Fruit fly (Drosophila melanogaster) whole organism, embryonic: Measurements from ENCODE around the gene CG42324.

Experiments used
- Antp ChIP-seq: fragments of 200-800 bp; sonication (Bioruptor generic); optimal IDR thresholded peaks from 3 replicates; lab custom pipeline; 2016; ENCODE audit warnings: missing biosample characterization, missing genetic modification characterization
- B-H2 ChIP-seq: fragments of 200-800 bp; sonication (Bioruptor generic); optimal IDR thresholded peaks from 2 replicates; lab custom pipeline; 2018; ENCODE audit warnings: missing biosample characterization, mild to moderate bottlenecking, missing genetic modification characterization
- CG1024 ChIP-seq: fragments of 200-800 bp; sonication (Bioruptor generic); IDR thresholded peaks from 2 replicates; pipeline ENCODE4 v1.3.6; 2022; ENCODE audit warnings: missing biosample characterization, missing genetic modification characterization
- CG10462 ChIP-seq: fragments of 200-800 bp; sonication (Bioruptor generic); optimal IDR thresholded peaks from 2 replicates; lab custom pipeline; 2016; ENCODE audit warnings: missing biosample characterization, missing genetic modification characterization
- CG12155 ChIP-seq: fragments of 200-800 bp; sonication (Bioruptor generic); optimal IDR thresholded peaks from 3 replicates; lab custom pipeline; 2016; ENCODE audit warnings: missing biosample characterization, missing genetic modification characterization
- CG12391 ChIP-seq: fragments of 200-800 bp; sonication (Bioruptor generic); optimal IDR thresholded peaks from 3 replicates; lab custom pipeline; 2018; ENCODE audit warnings: missing biosample characterization, mild to moderate bottlenecking, missing genetic modification characterization, moderate library complexity
- CG15514 ChIP-seq: fragments of 200-800 bp; sonication (Bioruptor generic); optimal IDR thresholded peaks from 3 replicates; lab custom pipeline; 2017; ENCODE audit warnings: missing biosample characterization, missing genetic modification characterization, mild to moderate bottlenecking, moderate library complexity, missing genetic modification reagents
- CG2120 ChIP-seq: fragments of 200-800 bp; sonication (Bioruptor generic); optimal IDR thresholded peaks from 3 replicates; lab custom pipeline; 2016; ENCODE audit warnings: missing biosample characterization, missing genetic modification characterization
- CG31224 ChIP-seq: fragments of 200-800 bp; sonication (Bioruptor generic); IDR thresholded peaks from 2 replicates; pipeline ENCODE4 v1.3.6; 2022; ENCODE audit warnings: missing biosample characterization, missing genetic modification characterization
- CG34422 ChIP-seq: fragments of 200-800 bp; sonication (Bioruptor generic); IDR thresholded peaks from 3 replicates; pipeline ENCODE4 v1.3.6; 2022; ENCODE audit warnings: missing biosample characterization, missing genetic modification characterization
- CG4282 ChIP-seq: fragments of 200-800 bp; sonication (Bioruptor generic); optimal IDR thresholded peaks from 2 replicates; lab custom pipeline; 2016; ENCODE audit warnings: missing biosample characterization, missing genetic modification characterization
- CG7271 ChIP-seq: fragments of 200-800 bp; sonication (Bioruptor generic); optimal IDR thresholded peaks from 2 replicates; lab custom pipeline; 2018; ENCODE audit warnings: missing biosample characterization, mild to moderate bottlenecking, missing genetic modification characterization, moderate library complexity
- CG8281 ChIP-seq: fragments of 200-800 bp; sonication (Bioruptor generic); optimal IDR thresholded peaks from 2 replicates; lab custom pipeline; 2018; ENCODE audit warnings: missing biosample characterization, mild to moderate bottlenecking, missing genetic modification characterization, moderate library complexity
- Dbx ChIP-seq: fragments of 200-800 bp; sonication (Bioruptor generic); IDR thresholded peaks from 3 replicates; pipeline ENCODE4 v1.3.6; 2022; ENCODE audit warnings: missing biosample characterization, missing genetic modification characterization
- Dfd ChIP-seq, 2 experiments: fragments of >200 bp; optimal IDR thresholded peaks; 2 replicates each; lab custom pipeline; 2017; ENCODE audit warnings: missing biosample characterization in 2 of 2, missing genetic modification characterization in 2 of 2
- ERR ChIP-seq: fragments of 200-800 bp; sonication (Bioruptor generic); optimal IDR thresholded peaks from 2 replicates; lab custom pipeline; 2016; ENCODE audit warnings: missing biosample characterization, missing genetic modification characterization
- Elba2 ChIP-seq: fragments of 200-800 bp; sonication (Bioruptor generic); optimal IDR thresholded peaks from 3 replicates; lab custom pipeline; 2016; ENCODE audit warnings: missing biosample characterization, missing genetic modification characterization
- GATAe ChIP-seq: fragments of 200-800 bp; sonication (Bioruptor generic); conservative IDR thresholded peaks from 2 replicates; pipeline ENCODE4 v1.3.6; 2022; ENCODE audit warnings: missing biosample characterization, missing genetic modification characterization
- H15 ChIP-seq: fragments of 200-800 bp; sonication (Bioruptor generic); IDR thresholded peaks from 3 replicates; pipeline ENCODE4 v1.3.6; 2022; ENCODE audit warnings: missing biosample characterization, missing genetic modification characterization
- HLH54F ChIP-seq: fragments of 200-800 bp; sonication (Bioruptor generic); optimal IDR thresholded peaks from 3 replicates; lab custom pipeline; 2016; ENCODE audit warnings: missing biosample characterization, missing genetic modification characterization
- HmgZ ChIP-seq: fragments of 200-800 bp; sonication (Bioruptor generic); optimal IDR thresholded peaks from 2 replicates; lab custom pipeline; 2018; ENCODE audit warnings: missing biosample characterization, mild to moderate bottlenecking, missing genetic modification characterization
- Hmx ChIP-seq: fragments of 200-800 bp; sonication (Bioruptor generic); optimal IDR thresholded peaks from 2 replicates; lab custom pipeline; 2016; ENCODE audit warnings: missing biosample characterization, missing genetic modification characterization
- Kr ChIP-seq: fragments of 200-800 bp; sonication (Bioruptor generic); optimal IDR thresholded peaks from 2 replicates; lab custom pipeline; 2017; ENCODE audit warnings: missing biosample characterization, mild to moderate bottlenecking, missing genetic modification characterization
- MTF-1 ChIP-seq: fragments of 200-800 bp; sonication (Bioruptor generic); optimal IDR thresholded peaks from 2 replicates; lab custom pipeline; 2018; ENCODE audit warnings: missing biosample characterization, mild to moderate bottlenecking, missing genetic modification characterization, borderline replicate concordance
- Med ChIP-seq: fragments of 200-800 bp; sonication (Bioruptor generic); peaks from one replicate; lab custom pipeline; 2016; ENCODE audit warnings: missing biosample characterization, missing genetic modification characterization, mild to moderate bottlenecking, inconsistent platforms, moderate library complexity
- NC2α ChIP-seq: fragments of 200-800 bp; sonication (Bioruptor generic); optimal IDR thresholded peaks from 2 replicates; lab custom pipeline; 2016; ENCODE audit warnings: missing biosample characterization, missing genetic modification characterization
- NK7.1 ChIP-seq: fragments of 200-800 bp; sonication (Bioruptor generic); optimal IDR thresholded peaks from 3 replicates; lab custom pipeline; 2016; ENCODE audit warnings: missing biosample characterization, missing genetic modification characterization
- NfI ChIP-seq: fragments of 200-800 bp; sonication (Bioruptor generic); optimal IDR thresholded peaks from 3 replicates; lab custom pipeline; 2018; ENCODE audit warnings: missing biosample characterization, mild to moderate bottlenecking, missing genetic modification characterization, moderate library complexity
- Rfx ChIP-seq: fragments of 200-800 bp; sonication (Bioruptor generic); IDR thresholded peaks from 2 replicates; pipeline ENCODE4 v1.3.6; 2022; ENCODE audit warnings: missing biosample characterization, missing genetic modification characterization
- Six4 ChIP-seq: fragments of 200-800 bp; sonication (Bioruptor generic); optimal IDR thresholded peaks from 2 replicates; lab custom pipeline; 2016; ENCODE audit warnings: missing biosample characterization, missing genetic modification characterization
- TFAM ChIP-seq: fragments of 200-800 bp; sonication (Bioruptor generic); optimal IDR thresholded peaks from 2 replicates; lab custom pipeline; 2017; ENCODE audit warnings: missing biosample characterization, missing genetic modification characterization, inconsistent platforms
- ab ChIP-seq: fragments of 200-800 bp; sonication (Bioruptor generic); optimal IDR thresholded peaks from 2 replicates; lab custom pipeline; 2016; ENCODE audit warnings: missing biosample characterization, missing genetic modification characterization
- al ChIP-seq: fragments of 200-800 bp; sonication (Bioruptor generic); IDR thresholded peaks from 2 replicates; pipeline ENCODE4 v1.3.6; 2022; ENCODE audit warnings: missing biosample characterization, missing genetic modification characterization
- ap ChIP-seq: fragments of 200-800 bp; sonication (Bioruptor generic); IDR thresholded peaks from 2 replicates; pipeline ENCODE4 v1.3.6; 2022; ENCODE audit warnings: missing biosample characterization, missing genetic modification characterization
- btn ChIP-seq: fragments of 200-800 bp; sonication (Bioruptor generic); optimal IDR thresholded peaks from 2 replicates; lab custom pipeline; 2016; ENCODE audit warnings: missing biosample characterization, missing genetic modification characterization
- cato ChIP-seq: fragments of 200-800 bp; sonication (Bioruptor generic); optimal IDR thresholded peaks from 2 replicates; lab custom pipeline; 2016; ENCODE audit warnings: missing biosample characterization, missing genetic modification characterization, borderline replicate concordance
- dati ChIP-seq: fragments of 200-800 bp; sonication (Bioruptor generic); IDR thresholded peaks from 2 replicates; pipeline ENCODE4 v1.3.6; 2022; ENCODE audit warnings: missing biosample characterization, missing genetic modification characterization
- ems ChIP-seq: fragments of 200-800 bp; sonication (Bioruptor generic); optimal IDR thresholded peaks from 3 replicates; lab custom pipeline; 2016; ENCODE audit warnings: missing biosample characterization, missing genetic modification characterization
- fru ChIP-seq: fragments of >200 bp; optimal IDR thresholded peaks from 2 replicates; lab custom pipeline; 2017
- her ChIP-seq: fragments of 200-800 bp; sonication (Bioruptor generic); optimal IDR thresholded peaks from 2 replicates; lab custom pipeline; 2016; ENCODE audit warnings: missing biosample characterization, missing genetic modification characterization
- hth ChIP-seq: fragments of >200 bp; optimal IDR thresholded peaks from 2 replicates; lab custom pipeline; 2017; ENCODE audit warnings: inconsistent platforms
- lov ChIP-seq, 2 experiments: fragments of 200-800 bp in 1 of 2; fragments of >200 bp in 1 of 2; sonication (Bioruptor generic) in 1 of 2; IDR thresholded peaks in 1 of 2; optimal IDR thresholded peaks in 1 of 2; 2 replicates in 1 of 2; 3 replicates in 1 of 2; pipeline versions ENCODE4 v1.3.6 to Lab custom; 2017 to 2022; ENCODE audit warnings: missing biosample characterization in 1 of 2, missing genetic modification characterization in 1 of 2
- mam ChIP-seq: fragments of 200-800 bp; sonication (Bioruptor generic); optimal IDR thresholded peaks from 3 replicates; lab custom pipeline; 2016; ENCODE audit warnings: missing biosample characterization, missing genetic modification characterization
- nau ChIP-seq: fragments of 200-800 bp; sonication (Bioruptor generic); optimal IDR thresholded peaks from 3 replicates; lab custom pipeline; 2017; ENCODE audit warnings: missing biosample characterization, mild to moderate bottlenecking, missing genetic modification characterization, missing genetic modification reagents
- peb ChIP-seq: fragments of 200-800 bp; sonication (Bioruptor generic); IDR thresholded peaks from 2 replicates; pipeline ENCODE4 v1.3.6; 2022; ENCODE audit warnings: missing biosample characterization, missing genetic modification characterization
- prd ChIP-seq, 3 experiments: fragments of >200 bp in 2 of 3; fragments of 200-800 bp in 1 of 3; sonication (Bioruptor generic) in 1 of 3; optimal IDR thresholded peaks in 2 of 3; IDR thresholded peaks in 1 of 3; 2 replicates in 2 of 3; 3 replicates in 1 of 3; pipeline versions ENCODE4 v1.3.6 to Lab custom; 2017 to 2022; ENCODE audit warnings: missing biosample characterization in 1 of 3, missing genetic modification characterization in 1 of 3
- scrt ChIP-seq: fragments of 200-800 bp; sonication (Bioruptor generic); optimal IDR thresholded peaks from 2 replicates; lab custom pipeline; 2018; ENCODE audit warnings: missing biosample characterization, mild to moderate bottlenecking, missing genetic modification characterization, moderate library complexity
- stc ChIP-seq: fragments of 200-800 bp; sonication (Bioruptor generic); IDR thresholded peaks from 2 replicates; pipeline ENCODE4 v1.3.6; 2022; ENCODE audit warnings: missing biosample characterization, missing genetic modification characterization
- toy ChIP-seq: fragments of 200-800 bp; sonication (Bioruptor generic); IDR thresholded peaks from 2 replicates; pipeline ENCODE4 v1.3.6; 2022; ENCODE audit warnings: missing biosample characterization, missing genetic modification characterization
- wdn ChIP-seq: fragments of 200-800 bp; sonication (Bioruptor generic); IDR thresholded peaks from 2 replicates; pipeline ENCODE4 v1.3.6; 2022; ENCODE audit warnings: missing biosample characterization, missing genetic modification characterization
- yki ChIP-seq: fragments of >200 bp; optimal IDR thresholded peaks from 3 replicates; lab custom pipeline; 2018

CG42324 gene

DNA sequence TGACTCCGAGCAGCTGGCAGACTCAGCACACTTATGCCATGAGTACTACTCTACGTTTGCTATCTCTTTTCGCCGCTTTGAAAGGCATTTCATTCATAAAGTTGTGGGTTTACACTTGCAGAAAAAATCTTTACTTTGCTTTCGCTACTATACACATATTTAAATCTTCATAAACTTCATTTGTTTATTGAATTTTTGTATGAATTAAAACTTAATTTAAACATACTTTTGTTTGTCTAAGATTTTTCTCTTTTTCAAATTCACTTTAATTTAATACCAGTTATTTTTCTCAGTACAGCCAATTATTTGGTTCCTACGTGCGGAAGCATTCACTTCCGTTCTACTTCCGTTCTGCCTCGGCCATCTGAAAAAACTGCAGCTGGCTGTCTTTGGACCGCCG lies 33.8 kb upstream of the CG42324 start (continued):
- TF ChIP-seq al (GFP tag; lab: Robert Waterston, UW) (no peak), wdn (no peak; the same call in 1 of the 2 replicates), CG1024 (GFP tag; lab: Robert Waterston, UW) (0 out of 2 replicates have a peak, but pooled peaks have one; percentile 51), Rfx (GFP tag; lab: Robert Waterston, UW) (peak; percentile 40; the same call in 1 of the 2 replicates), Kr (peak; percentile 45), btn (no peak), ab (no peak), ap (GFP tag; lab: Robert Waterston, UW) (0 out of 2 replicates have a peak, but pooled peaks have one; percentile 14), nau (no peak), her (GFP tag; lab: Kevin White, UChicago) (no peak), NK7.1 (GFP tag; lab: Kevin White, UChicago) (peak; percentile 17), hth (lab: Kevin White, UChicago) (no peak), ERR (GFP tag; lab: Kevin White, UChicago) (no peak), mam (GFP tag; lab: Kevin White, UChicago) (peak; percentile 5), yki (no peak), Six4 (GFP tag; lab: Kevin White, UChicago) (peak; percentile 59), NC2α (no peak), CG31224 (GFP tag; lab: Robert Waterston, UW) (0 out of 2 replicates have a peak, but pooled peaks have one; percentile 27), CG34422 (GFP tag; lab: Robert Waterston, UW) (no peak), lov (optimal IDR thresholded peaks at IDR 0.05; lab: Kevin White, UChicago) (no peak), lov (GFP tag; IDR thresholded peaks at IDR 0.05; lab: Robert Waterston, UW) (peak; percentile 33; the same call in 1 of the 3 replicates), B-H2 (GFP tag; lab: Kevin White, UChicago) (no peak), fru (lab: Kevin White, UChicago) (no peak), CG8281 (tag; lab: Kevin White, UChicago) (peak; percentile 1), CG15514 (GFP tag; lab: Kevin White, UChicago) (peak; percentile 47), stc (GFP tag; lab: Robert Waterston, UW) (0 out of 2 replicates have a peak, but pooled peaks have one; percentile 37), Elba2 (GFP tag; lab: Kevin White, UChicago) (no peak), ems (peak; percentile 18), peb (0 out of 2 replicates have a peak, but pooled peaks have one; percentile 25), cato (no peak), CG4282 (no peak), HmgZ (tag; lab: Kevin White, UChicago) (peak; percentile 7), H15 (0 out of 3 replicates have a peak, but pooled peaks have one; percentile 36), HLH54F (GFP tag; lab: Kevin White, UChicago) (peak; percentile 25), Dfd (GFP tag; optimal IDR thresholded peaks at IDR 0.05; lab: Kevin White, UChicago) (no peak), CG10462 (GFP tag; lab: Kevin White, UChicago) (peak; percentile 58), CG2120 (GFP tag; lab: Kevin White, UChicago) (peak; percentile 56), Med (peak; percentile 73), GATAe (GFP tag; lab: Robert Waterston, UW) (no peak), scrt (peak; percentile 39), Dbx (GFP tag; lab: Robert Waterston, UW) (no peak), TFAM (GFP tag; lab: Kevin White, UChicago) (no peak), CG12391 (tag; lab: Kevin White, UChicago) (peak; percentile 85), dati (GFP tag; lab: Robert Waterston, UW) (no peak), prd (optimal IDR thresholded peaks at IDR 0.05; lab: Kevin White, UChicago) (no peak), prd (GFP tag; IDR thresholded peaks at IDR 0.05; lab: Robert Waterston, UW) (peak; percentile 84), MTF-1 (no peak), Hmx (no peak), NfI (GFP tag; lab: Kevin White, UChicago) (peak; percentile 8), toy (no peak), Antp (GFP tag; lab: Kevin White, UChicago) (peak; percentile 49), CG12155 (GFP tag; lab: Kevin White, UChicago) (peak; percentile 33), CG7271 (tag; lab: Kevin White, UChicago) (peak; percentile 77)
